Fruit fly (Drosophila melanogaster) whole organism, embryonic: ENCODE results near the gene CG8507.
A peak's percentile ranks its signal among the peaks of the same experiment; 100 is the strongest.

Experiments used
- Aef1 ChIP-seq: fragments of 200-800 bp; sonication (Bioruptor generic); IDR thresholded peaks from 3 replicates; pipeline ENCODE4 v1.3.6; 2022; ENCODE audit warnings: missing biosample characterization, missing genetic modification characterization
- Atf-2 ChIP-seq: fragments of 200-800 bp; sonication (Bioruptor generic); optimal IDR thresholded peaks from 2 replicates; lab custom pipeline; 2016; ENCODE audit warnings: missing biosample characterization, missing genetic modification characterization
- BEAF-32 ChIP-seq: fragments of 200-800 bp; sonication (Bioruptor generic); optimal IDR thresholded peaks from 3 replicates; lab custom pipeline; 2017; ENCODE audit warnings: missing biosample characterization, missing genetic modification characterization, mild to moderate bottlenecking, moderate library complexity, missing genetic modification reagents
- CG10209 ChIP-seq: fragments of 200-800 bp; sonication (Bioruptor generic); optimal IDR thresholded peaks from 3 replicates; lab custom pipeline; 2017; ENCODE audit warnings: missing biosample characterization, mild to moderate bottlenecking, missing genetic modification characterization, missing genetic modification reagents
- CG11085 ChIP-seq: fragments of 200-800 bp; sonication (Bioruptor generic); IDR thresholded peaks from 2 replicates; pipeline ENCODE4 v1.3.6; 2022; ENCODE audit warnings: missing biosample characterization, missing genetic modification characterization
- CG11560 ChIP-seq: fragments of 200-800 bp; sonication (Bioruptor generic); IDR thresholded peaks from 3 replicates; pipeline ENCODE4 v1.3.6; 2022; ENCODE audit warnings: missing biosample characterization, missing genetic modification characterization
- CG12299 ChIP-seq: fragments of 200-800 bp; sonication (Bioruptor generic); optimal IDR thresholded peaks from 2 replicates; lab custom pipeline; 2018; ENCODE audit warnings: missing biosample characterization, mild to moderate bottlenecking, missing genetic modification characterization
- CG13287 ChIP-seq: fragments of 200-800 bp; sonication (Bioruptor generic); IDR thresholded peaks from 2 replicates; pipeline ENCODE4 v1.3.6; 2022; ENCODE audit warnings: missing biosample characterization, missing genetic modification characterization; ENCODE audit not compliant: partially characterized antibody
- CG14441 ChIP-seq: fragments of 200-800 bp; sonication (Bioruptor generic); IDR thresholded peaks from 2 replicates; pipeline ENCODE4 v1.3.6; 2022; ENCODE audit warnings: missing biosample characterization, missing genetic modification characterization
- CG14860 ChIP-seq: fragments of 200-800 bp; sonication (Bioruptor generic); IDR thresholded peaks from 3 replicates; pipeline ENCODE4 v1.3.6; 2022; ENCODE audit warnings: missing biosample characterization, missing genetic modification characterization; ENCODE audit not compliant: partially characterized antibody
- CG1647 ChIP-seq: fragments of 200-800 bp; sonication (Bioruptor generic); optimal IDR thresholded peaks from 3 replicates; lab custom pipeline; 2016; ENCODE audit warnings: missing biosample characterization, missing genetic modification characterization
- CG17912 ChIP-seq: fragments of 200-800 bp; sonication (Bioruptor generic); optimal IDR thresholded peaks from 2 replicates; lab custom pipeline; 2018; ENCODE audit warnings: missing biosample characterization, mild to moderate bottlenecking, missing genetic modification characterization
- CG2199 ChIP-seq: fragments of 200-800 bp; sonication (Bioruptor generic); IDR thresholded peaks from 3 replicates; pipeline ENCODE4 v1.3.6; 2022; ENCODE audit warnings: missing biosample characterization, missing genetic modification characterization
- CG30403 ChIP-seq: fragments of 200-800 bp; sonication (Bioruptor generic); optimal IDR thresholded peaks from 3 replicates; lab custom pipeline; 2016; ENCODE audit warnings: missing biosample characterization, missing genetic modification characterization
- CG42726 ChIP-seq: fragments of 200-800 bp; sonication (Bioruptor generic); IDR thresholded peaks from 2 replicates; pipeline ENCODE4 v1.3.6; 2022; ENCODE audit warnings: missing biosample characterization, missing genetic modification characterization; ENCODE audit not compliant: partially characterized antibody
- CG4282 ChIP-seq: fragments of 200-800 bp; sonication (Bioruptor generic); optimal IDR thresholded peaks from 2 replicates; lab custom pipeline; 2016; ENCODE audit warnings: missing biosample characterization, missing genetic modification characterization
- CG4424 ChIP-seq: fragments of 200-800 bp; sonication (Bioruptor generic); optimal IDR thresholded peaks from 3 replicates; lab custom pipeline; 2016; ENCODE audit warnings: missing biosample characterization, missing genetic modification characterization
- CG4730 ChIP-seq: fragments of 200-800 bp; sonication (Bioruptor generic); IDR thresholded peaks from 2 replicates; pipeline ENCODE4 v1.3.6; 2022; ENCODE audit warnings: missing biosample characterization, missing genetic modification characterization
- CG5180 ChIP-seq: fragments of 200-800 bp; sonication (Bioruptor generic); optimal IDR thresholded peaks from 3 replicates; lab custom pipeline; 2017; ENCODE audit warnings: missing biosample characterization, missing genetic modification characterization, mild to moderate bottlenecking, moderate library complexity, missing genetic modification reagents
- CG6854 ChIP-seq: fragments of 200-800 bp; sonication (Bioruptor generic); optimal IDR thresholded peaks from 3 replicates; lab custom pipeline; 2017; ENCODE audit warnings: missing biosample characterization, mild to moderate bottlenecking, missing genetic modification characterization
- CG7556 ChIP-seq: fragments of 200-800 bp; sonication (Bioruptor generic); optimal IDR thresholded peaks from 2 replicates; lab custom pipeline; 2017; ENCODE audit warnings: missing biosample characterization, mild to moderate bottlenecking, missing genetic modification characterization
- CG7928 ChIP-seq: fragments of 200-800 bp; sonication (Bioruptor generic); optimal IDR thresholded peaks from 2 replicates; lab custom pipeline; 2017; ENCODE audit warnings: missing biosample characterization, mild to moderate bottlenecking, missing genetic modification characterization
- CG8281 ChIP-seq: fragments of 200-800 bp; sonication (Bioruptor generic); optimal IDR thresholded peaks from 2 replicates; lab custom pipeline; 2018; ENCODE audit warnings: missing biosample characterization, mild to moderate bottlenecking, missing genetic modification characterization, moderate library complexity
- CG9817 ChIP-seq: fragments of 200-800 bp; sonication (Bioruptor generic); optimal IDR thresholded peaks from 2 replicates; lab custom pipeline; 2018; ENCODE audit warnings: missing biosample characterization, mild to moderate bottlenecking, missing genetic modification characterization, moderate library complexity
- CoRest ChIP-seq: fragments of 200-800 bp; sonication (Bioruptor generic); optimal IDR thresholded peaks from 3 replicates; lab custom pipeline; 2018; ENCODE audit warnings: missing biosample characterization, mild to moderate bottlenecking, missing genetic modification characterization, moderate library complexity
- E2f2 ChIP-seq: fragments of 200-800 bp; sonication (Bioruptor generic); IDR thresholded peaks from 2 replicates; pipeline ENCODE4 v1.3.6; 2022; ENCODE audit warnings: missing biosample characterization, missing genetic modification characterization
- Gsc ChIP-seq: fragments of 200-800 bp; sonication (Bioruptor generic); IDR thresholded peaks from 2 replicates; pipeline ENCODE4 v1.3.6; 2022; ENCODE audit warnings: missing biosample characterization, missing genetic modification characterization
- H15 ChIP-seq: fragments of 200-800 bp; sonication (Bioruptor generic); IDR thresholded peaks from 3 replicates; pipeline ENCODE4 v1.3.6; 2022; ENCODE audit warnings: missing biosample characterization, missing genetic modification characterization
- HmgZ ChIP-seq: fragments of 200-800 bp; sonication (Bioruptor generic); optimal IDR thresholded peaks from 2 replicates; lab custom pipeline; 2018; ENCODE audit warnings: missing biosample characterization, mild to moderate bottlenecking, missing genetic modification characterization
- Vsx1 ChIP-seq: fragments of 200-800 bp; sonication (Bioruptor generic); optimal IDR thresholded peaks from 2 replicates; lab custom pipeline; 2017; ENCODE audit warnings: missing biosample characterization, mild to moderate bottlenecking, missing genetic modification characterization, missing genetic modification reagents
- Xbp1 ChIP-seq: fragments of 200-800 bp; sonication (Bioruptor generic); optimal IDR thresholded peaks from 3 replicates; lab custom pipeline; 2016; ENCODE audit warnings: missing biosample characterization, mild to moderate bottlenecking, missing genetic modification characterization
- YL-1 ChIP-seq: fragments of 200-800 bp; sonication (Bioruptor generic); optimal IDR thresholded peaks from 3 replicates; lab custom pipeline; 2017; ENCODE audit warnings: missing biosample characterization, mild to moderate bottlenecking, missing genetic modification characterization
- ara ChIP-seq: fragments of 200-800 bp; sonication (Bioruptor generic); IDR thresholded peaks from 2 replicates; pipeline ENCODE4 v1.3.6; 2022; ENCODE audit warnings: missing biosample characterization, missing genetic modification characterization
- ase ChIP-seq: fragments of 200-800 bp; sonication (Bioruptor generic); IDR thresholded peaks from 3 replicates; pipeline ENCODE4 v1.3.6; 2022; ENCODE audit warnings: missing biosample characterization, missing genetic modification characterization
- corto ChIP-seq: fragments of 200-800 bp; sonication (Bioruptor generic); optimal IDR thresholded peaks from 2 replicates; lab custom pipeline; 2016; ENCODE audit warnings: missing biosample characterization, mild to moderate bottlenecking, missing genetic modification characterization, moderate library complexity
- dan ChIP-seq: fragments of 200-800 bp; sonication (Bioruptor generic); IDR thresholded peaks from 2 replicates; pipeline ENCODE4 v1.3.6; 2022; ENCODE audit warnings: missing biosample characterization, missing genetic modification characterization
- dysf ChIP-seq: fragments of 200-800 bp; sonication (Bioruptor generic); IDR thresholded peaks from 3 replicates; pipeline ENCODE4 v1.3.6; 2022; ENCODE audit warnings: missing biosample characterization, missing genetic modification characterization
- gce ChIP-seq: fragments of 200-800 bp; sonication (Bioruptor generic); IDR thresholded peaks from 3 replicates; pipeline ENCODE4 v1.3.6; 2022; ENCODE audit warnings: missing biosample characterization, missing genetic modification characterization
- hb ChIP-seq: fragments of 200-800 bp; sonication (Bioruptor generic); IDR thresholded peaks from 3 replicates; pipeline ENCODE4 v1.3.6; 2022; ENCODE audit warnings: missing biosample characterization, missing genetic modification characterization; ENCODE audit not compliant: partially characterized antibody
- jing ChIP-seq: fragments of 200-800 bp; sonication (Bioruptor generic); optimal IDR thresholded peaks from 2 replicates; lab custom pipeline; 2018; ENCODE audit warnings: missing biosample characterization, mild to moderate bottlenecking, missing genetic modification characterization
- lov ChIP-seq, 2 experiments: fragments of 200-800 bp in 1 of 2; fragments of >200 bp in 1 of 2; sonication (Bioruptor generic) in 1 of 2; IDR thresholded peaks in 1 of 2; optimal IDR thresholded peaks in 1 of 2; 2 replicates in 1 of 2; 3 replicates in 1 of 2; pipeline versions ENCODE4 v1.3.6 to Lab custom; 2017 to 2022; ENCODE audit warnings: missing biosample characterization in 1 of 2, missing genetic modification characterization in 1 of 2
- luna ChIP-seq: fragments of 200-800 bp; sonication (Bioruptor generic); optimal IDR thresholded peaks from 2 replicates; lab custom pipeline; 2016; ENCODE audit warnings: missing biosample characterization, missing genetic modification characterization
- maf-S ChIP-seq: fragments of 200-800 bp; sonication (Bioruptor generic); optimal IDR thresholded peaks from 2 replicates; lab custom pipeline; 2016; ENCODE audit warnings: missing biosample characterization, missing genetic modification characterization
- otp ChIP-seq: fragments of 200-800 bp; sonication (Bioruptor generic); IDR thresholded peaks from 3 replicates; pipeline ENCODE4, ENCODE4 v1.3.6; 2022; ENCODE audit warnings: missing biosample characterization, missing genetic modification characterization
- seq ChIP-seq: fragments of 200-800 bp; sonication (Bioruptor generic); IDR thresholded peaks from 2 replicates; pipeline ENCODE4 v1.3.6; 2022; ENCODE audit warnings: missing biosample characterization, missing genetic modification characterization
- slou ChIP-seq: fragments of 200-800 bp; sonication (Bioruptor generic); optimal IDR thresholded peaks from 3 replicates; lab custom pipeline; 2016; ENCODE audit warnings: missing biosample characterization, missing genetic modification characterization
- sna ChIP-seq: fragments of 200-800 bp; sonication (Bioruptor generic); IDR thresholded peaks from 2 replicates; pipeline ENCODE4 v1.3.6; 2022; ENCODE audit warnings: missing biosample characterization, missing genetic modification characterization; ENCODE audit not compliant: partially characterized antibody
- sug ChIP-seq: fragments of 200-800 bp; optimal IDR thresholded peaks from 2 replicates; lab custom pipeline; 2019; ENCODE audit warnings: missing biosample characterization, mild to moderate bottlenecking, missing genetic modification characterization, moderate library complexity
- trh ChIP-seq: fragments of 200-800 bp; sonication (Bioruptor generic); optimal IDR thresholded peaks from 2 replicates; lab custom pipeline; 2016; ENCODE audit warnings: missing biosample characterization, missing genetic modification characterization
- wor ChIP-seq: fragments of 200-800 bp; sonication (Bioruptor generic); IDR thresholded peaks from 2 replicates; pipeline ENCODE4 v1.3.6; 2022; ENCODE audit warnings: missing biosample characterization, missing genetic modification characterization

CG8507 gene

dm6 chr3R:9771519-9771972 lies 19.7 kb upstream of the CG8507 start, which contains the start of gene CG9471 (continued):
- TF ChIP-seq YL-1 (GFP tag; lab: Kevin White, UChicago) (peak; percentile 63), CG11560 (tag; lab: Robert Waterston, UW) (peak; percentile 66; the same call in 2 of the 3 replicates), CG14441 (GFP tag; lab: Robert Waterston, UW) (peak; percentile 91), slou (GFP tag; lab: Kevin White, UChicago) (peak; percentile 91), BEAF-32 (GFP tag; lab: Kevin White, UChicago) (peak; percentile 37), ase (GFP tag; lab: Robert Waterston, UW) (peak; percentile 91), H15 (GFP tag; lab: Robert Waterston, UW) (peak; percentile 94), CG2199 (GFP tag; lab: Robert Waterston, UW) (0 out of 3 replicates have a peak, but pooled peaks have one; percentile 52), Vsx1 (peak; percentile 74), sug (peak; percentile 91), jing (no peak), Atf-2 (GFP tag; lab: Kevin White, UChicago) (peak; percentile 82), HmgZ (peak; percentile 96), wor (GFP tag; lab: Robert Waterston, UW) (peak; percentile 83), CG8281 (tag; lab: Kevin White, UChicago) (peak; percentile 68), CG14860 (GFP tag; lab: Robert Waterston, UW) (no peak), trh (GFP tag; lab: Kevin White, UChicago) (peak; percentile 69), CG1647 (GFP tag; lab: Kevin White, UChicago) (peak; percentile 85), CG13287 (GFP tag; lab: Robert Waterston, UW) (peak; percentile 30; the same call in 1 of the 2 replicates), hb (GFP tag; lab: Robert Waterston, UW) (no peak), CG6854 (peak; percentile 85), E2f2 (peak; percentile 92), corto (peak; percentile 86), CG17912 (GFP tag; lab: Kevin White, UChicago) (peak; percentile 77), Aef1 (GFP tag; lab: Robert Waterston, UW) (peak; percentile 91), otp (GFP tag; lab: Robert Waterston, UW) (peak; percentile 85; the same call in 2 of the 3 replicates), CG11085 (GFP tag; lab: Robert Waterston, UW) (peak; percentile 86), maf-S (GFP tag; lab: Kevin White, UChicago) (peak; percentile 86), CG30403 (GFP tag; lab: Kevin White, UChicago) (peak; percentile 93), CG10209 (GFP tag; lab: Kevin White, UChicago) (peak; percentile 90), dan (GFP tag; lab: Robert Waterston, UW) (peak; percentile 69), CG12299 (peak; percentile 92), CG5180 (GFP tag; lab: Kevin White, UChicago) (peak; percentile 70), luna (peak; percentile 72), CG42726 (no peak), CG4424 (GFP tag; lab: Kevin White, UChicago) (peak; percentile 91), CG4282 (peak; percentile 65), seq (GFP tag; lab: Robert Waterston, UW) (peak; percentile 92), dysf (GFP tag; lab: Robert Waterston, UW) (peak; percentile 94), CG7928 (peak; percentile 59), CG7556 (peak; percentile 90), sna (GFP tag; lab: Robert Waterston, UW) (no peak), Gsc (GFP tag; lab: Robert Waterston, UW) (peak; percentile 70), gce (peak; percentile 80; the same call in 2 of the 3 replicates), lov (optimal IDR thresholded peaks at IDR 0.05; lab: Kevin White, UChicago) (no peak), lov (GFP tag; IDR thresholded peaks at IDR 0.05; lab: Robert Waterston, UW) (peak; percentile 87), ara (GFP tag; lab: Robert Waterston, UW) (peak; percentile 91), CoRest (tag; lab: Kevin White, UChicago) (peak; percentile 91), CG4730 (GFP tag; lab: Robert Waterston, UW) (peak; percentile 89), CG9817 (tag; lab: Kevin White, UChicago) (peak; percentile 92), Xbp1 (GFP tag; lab: Kevin White, UChicago) (peak; percentile 95)
